Worm (Caenorhabditis elegans) whole organism, midembryonic: ENCODE measurements around the gene Y17D7B.3.

Source experiments
- T22C8.4 ChIP-seq: fragments of 200-800 bp; sonication (Bioruptor generic); IDR thresholded peaks from 2 replicates; pipeline ENCODE4 v1.3.6; 2022; ENCODE audit warnings: missing genetic modification characterization, missing compliant biosample characterization
- cog-1 ChIP-seq: sonication (generic microtip); optimal IDR thresholded peaks from 2 replicates; lab custom pipeline; 2016; ENCODE audit warnings: missing genetic modification characterization, missing compliant biosample characterization
- flt-1 ChIP-seq: fragments of 200-800 bp; sonication (Bioruptor generic); IDR thresholded peaks from 2 replicates; pipeline ENCODE4 v1.3.6; 2022; ENCODE audit warnings: missing genetic modification characterization, missing compliant biosample characterization
- klf-2 ChIP-seq: fragments of 200-800 bp; sonication (Bioruptor generic); conservative IDR thresholded peaks from 2 replicates; pipeline ENCODE4 v1.3.6; 2022; ENCODE audit warnings: missing genetic modification reagents, missing genetic modification characterization, missing compliant biosample characterization
- med-1 ChIP-seq: sonication (generic microtip); optimal IDR thresholded peaks from 2 replicates; lab custom pipeline; 2017; ENCODE audit warnings: missing genetic modification characterization, mild to moderate bottlenecking, missing compliant biosample characterization, antibody characterized with exemption, missing genetic modification reagents; ENCODE audit not compliant: insufficient read depth
- ref-1 ChIP-seq: fragments of 200-800 bp; sonication (Bioruptor generic); conservative IDR thresholded peaks from 2 replicates; pipeline ENCODE4 v1.3.6; 2022; ENCODE audit warnings: missing genetic modification reagents, missing genetic modification characterization, missing compliant biosample characterization
- tab-1 ChIP-seq: fragments of 200-800 bp; sonication (Bioruptor generic); IDR thresholded peaks from 2 replicates; pipeline ENCODE4 v1.3.6; 2022; ENCODE audit warnings: missing genetic modification characterization, missing compliant biosample characterization
- ztf-23 ChIP-seq: fragments of 200-800 bp; sonication (Bioruptor generic); IDR thresholded peaks from 2 replicates; pipeline ENCODE4 v1.3.6; 2022; ENCODE audit warnings: missing genetic modification reagents, missing genetic modification characterization, missing compliant biosample characterization
- ztf-29 ChIP-seq: fragments of 200-800 bp; sonication (Bioruptor generic); IDR thresholded peaks from 2 replicates; pipeline ENCODE4 v1.3.6; 2022; ENCODE audit warnings: missing genetic modification reagents, missing genetic modification characterization, missing compliant biosample characterization

Y17D7B.3 gene

ce11 chrV:18786694-18787093, at the start of gene Y17D7B.3:
TSS of gene Y17D7B.3 (minus strand) at chrV:18786794.
- no peak for TF ChIP-seq cog-1 (tag; lab: Kevin White, UChicago)
- TF ChIP-seq flt-1, result no peak
- no peak for TF ChIP-seq T22C8.4 (GFP tag; lab: Robert Waterston, UW)
- no peak for TF ChIP-seq ztf-29
- no peak for TF ChIP-seq tab-1 (GFP tag; lab: Robert Waterston, UW)
- TF ChIP-seq ztf-23 (GFP tag; lab: Robert Waterston, UW), result no peak
- TF ChIP-seq ref-1 (GFP tag; lab: Robert Waterston, UW), result no peak
- TF ChIP-seq klf-2 (GFP tag; lab: Robert Waterston, UW), result no peak
- no peak for TF ChIP-seq med-1 (GFP tag; lab: Kevin White, UChicago)

- no peak for TF ChIP-seq ref-1 (GFP tag; lab: Robert Waterston, UW)
- TF ChIP-seq med-1 (GFP tag; lab: Kevin White, UChicago), result no peak
- no peak for TF ChIP-seq klf-2 (GFP tag; lab: Robert Waterston, UW)
- TF ChIP-seq flt-1, result no peak
Observed at ce11 chrV:18827374-18827773, 40.8 kb upstream of the Y17D7B.3 start.

- TF ChIP-seq ztf-29 (no peak), ref-1 (GFP tag; lab: Robert Waterston, UW) (no peak), cog-1 (tag; lab: Kevin White, UChicago) (no peak), tab-1 (GFP tag; lab: Robert Waterston, UW) (no peak), med-1 (GFP tag; lab: Kevin White, UChicago) (no peak), ztf-23 (GFP tag; lab: Robert Waterston, UW) (no peak), T22C8.4 (GFP tag; lab: Robert Waterston, UW) (no peak), klf-2 (GFP tag; lab: Robert Waterston, UW) (no peak), flt-1 (no peak)
Observed at ce11 chrV:18826445-18826844, 39.9 kb upstream of the Y17D7B.3 start.

ce11 chrV:18821569-18821968, 35.0 kb upstream of the Y17D7B.3 start:
- TF ChIP-seq cog-1 (tag; lab: Kevin White, UChicago) (no peak), klf-2 (GFP tag; lab: Robert Waterston, UW) (no peak), ztf-29 (no peak), ref-1 (GFP tag; lab: Robert Waterston, UW) (no peak), med-1 (GFP tag; lab: Kevin White, UChicago) (no peak), T22C8.4 (GFP tag; lab: Robert Waterston, UW) (no peak), tab-1 (GFP tag; lab: Robert Waterston, UW) (no peak), flt-1 (no peak), ztf-23 (GFP tag; lab: Robert Waterston, UW) (no peak)

- TF ChIP-seq cog-1 (tag; lab: Kevin White, UChicago) (no peak), flt-1 (no peak), ztf-23 (GFP tag; lab: Robert Waterston, UW) (no peak), tab-1 (GFP tag; lab: Robert Waterston, UW) (no peak), med-1 (GFP tag; lab: Kevin White, UChicago) (no peak), ztf-29 (no peak), T22C8.4 (GFP tag; lab: Robert Waterston, UW) (no peak), klf-2 (GFP tag; lab: Robert Waterston, UW) (no peak), ref-1 (GFP tag; lab: Robert Waterston, UW) (no peak)
Observed at ce11 chrV:18819643-18820042, 33.0 kb upstream of the Y17D7B.3 start, which contains the start of gene ncs-5. TSS of gene ncs-5 (plus strand) at chrV:18819766.

ce11 chrV:18811360-18811759, 24.8 kb upstream of the Y17D7B.3 start, which contains the start of gene C54E10.7:
TSS of gene C54E10.7 (plus strand) at chrV:18811660.
- no peak for TF ChIP-seq ztf-23 (GFP tag; lab: Robert Waterston, UW)
- no peak for TF ChIP-seq T22C8.4 (GFP tag; lab: Robert Waterston, UW)
- TF ChIP-seq tab-1 (GFP tag; lab: Robert Waterston, UW), result no peak
- no peak for TF ChIP-seq ref-1 (GFP tag; lab: Robert Waterston, UW)
- TF ChIP-seq cog-1 (tag; lab: Kevin White, UChicago), result no peak
- TF ChIP-seq ztf-29, result no peak
- TF ChIP-seq med-1 (GFP tag; lab: Kevin White, UChicago), result no peak
- no peak for TF ChIP-seq flt-1
- TF ChIP-seq klf-2 (GFP tag; lab: Robert Waterston, UW), result no peak

ce11 chrV:18810705-18811104, 24.1 kb upstream of the Y17D7B.3 start, which contains the start of gene C54E10.3:
TSS of gene C54E10.3 (plus strand) at chrV:18811005.
- TF ChIP-seq ztf-29, result no peak
- TF ChIP-seq T22C8.4 (GFP tag; lab: Robert Waterston, UW), result no peak
- TF ChIP-seq ref-1 (GFP tag; lab: Robert Waterston, UW), result no peak
- no peak for TF ChIP-seq ztf-23 (GFP tag; lab: Robert Waterston, UW)
- no peak for TF ChIP-seq klf-2 (GFP tag; lab: Robert Waterston, UW)
- no peak for TF ChIP-seq tab-1 (GFP tag; lab: Robert Waterston, UW)
- TF ChIP-seq cog-1 (tag; lab: Kevin White, UChicago), result no peak
- no peak for TF ChIP-seq med-1 (GFP tag; lab: Kevin White, UChicago)
- TF ChIP-seq flt-1, result no peak

- TF ChIP-seq klf-2 (GFP tag; lab: Robert Waterston, UW) (no peak), T22C8.4 (GFP tag; lab: Robert Waterston, UW) (0 out of 2 replicates have a peak, but pooled peaks have one; percentile 14)
Observed at ce11 chrV:18808621-18809020, 22.0 kb upstream of the Y17D7B.3 start, which contains the start of gene C54E10.6. TSS of gene C54E10.6 (minus strand) at chrV:18808729.

- TF ChIP-seq ztf-23 (GFP tag; lab: Robert Waterston, UW) (no peak), klf-2 (GFP tag; lab: Robert Waterston, UW) (no peak), ztf-29 (no peak), T22C8.4 (GFP tag; lab: Robert Waterston, UW) (no peak), flt-1 (no peak), cog-1 (tag; lab: Kevin White, UChicago) (no peak), ref-1 (GFP tag; lab: Robert Waterston, UW) (no peak)
Observed at ce11 chrV:18806409-18806808, 19.8 kb upstream of the Y17D7B.3 start, which contains the start of gene sri-10. TSS of gene sri-10 (minus strand) at chrV:18806509.
